Worm (Caenorhabditis elegans) whole organism, L4 larva: ENCODE data around the gene F41E6.17.
A peak's percentile ranks its signal among the peaks of the same experiment; 100 is the strongest.

Source experiments
- F10B5.3 ChIP-seq: sonication (generic microtip); optimal IDR thresholded peaks from 2 replicates; lab custom pipeline; 2016; ENCODE audit warnings: mild to moderate bottlenecking, missing genetic modification characterization, missing compliant biosample characterization
- F26F4.8 ChIP-seq: fragments of 200-800 bp; sonication (Bioruptor generic); conservative IDR thresholded peaks from 2 replicates; pipeline ENCODE4 v1.3.6; 2022; ENCODE audit warnings: missing genetic modification characterization, missing compliant biosample characterization
- F37D6.2 ChIP-seq: sonication (generic microtip); optimal IDR thresholded peaks from 2 replicates; lab custom pipeline; 2016; ENCODE audit warnings: mild to moderate bottlenecking, missing genetic modification characterization, missing compliant biosample characterization
- F49E8.2 ChIP-seq: sonication (generic microtip); optimal IDR thresholded peaks from 2 replicates; lab custom pipeline; 2016; ENCODE audit warnings: missing compliant biosample characterization, mild to moderate bottlenecking, missing genetic modification characterization, borderline replicate concordance
- T20F7.1 ChIP-seq: fragments of 200-800 bp; sonication (Bioruptor generic); optimal IDR thresholded peaks from 2 replicates; lab custom pipeline; 2018; ENCODE audit warnings: mild to moderate bottlenecking, missing genetic modification characterization, missing compliant biosample characterization
- ZK546.5 ChIP-seq, 2 experiments: sonication (generic microtip); optimal IDR thresholded peaks; 2 replicates each; lab custom pipeline; 2017; ENCODE audit warnings: missing biosample characterization in 2 of 2, missing genetic modification characterization in 2 of 2
- aha-1 ChIP-seq: fragments of 150-350 bp; peaks from one replicate; lab custom pipeline; 2014; ENCODE audit warnings: missing biosample characterization, missing genetic modification characterization
- ama-1 ChIP-seq: fragments of 150-350 bp; optimal IDR thresholded peaks from 2 replicates; lab custom pipeline; 2014; ENCODE audit warnings: inconsistent platforms, mixed read lengths
- arid-1 ChIP-seq: fragments of 200-800 bp; sonication (Bioruptor generic); conservative IDR thresholded peaks from 2 replicates; pipeline ENCODE4 v1.3.6; 2022; ENCODE audit warnings: missing genetic modification reagents, missing genetic modification characterization, missing compliant biosample characterization
- attf-4 ChIP-seq: sonication (generic microtip); optimal IDR thresholded peaks from 3 replicates; lab custom pipeline; 2017; ENCODE audit warnings: missing biosample characterization, missing genetic modification characterization
- ceh-20 ChIP-seq: fragments of 200-800 bp; sonication (Bioruptor generic); IDR thresholded peaks from 2 replicates; pipeline ENCODE4 v1.3.6; 2022; ENCODE audit warnings: missing genetic modification reagents, missing genetic modification characterization, missing compliant biosample characterization
- ceh-28 ChIP-seq: fragments of 150-350 bp; optimal IDR thresholded peaks from 2 replicates; lab custom pipeline; 2014; ENCODE audit warnings: missing biosample characterization, missing genetic modification reagents, missing genetic modification characterization
- ceh-62 ChIP-seq: sonication (generic microtip); optimal IDR thresholded peaks from 2 replicates; lab custom pipeline; 2017; ENCODE audit warnings: missing biosample characterization, missing genetic modification characterization
- ceh-82 ChIP-seq: sonication (generic microtip); optimal IDR thresholded peaks from 2 replicates; lab custom pipeline; 2017; ENCODE audit warnings: missing biosample characterization, missing genetic modification characterization
- daf-16 ChIP-seq, 3 experiments: sonication (generic microtip); optimal IDR thresholded peaks; 2 replicates each; lab custom pipeline; 2016 to 2017; ENCODE audit warnings: missing genetic modification characterization in 3 of 3, missing genetic modification reagents in 3 of 3, mild to moderate bottlenecking in 2 of 3, missing compliant biosample characterization in 2 of 3, missing biosample characterization in 1 of 3, moderate library complexity in 1 of 3
- duxl-1 ChIP-seq: sonication (generic microtip); optimal IDR thresholded peaks from 2 replicates; lab custom pipeline; 2016; ENCODE audit warnings: mild to moderate bottlenecking, missing genetic modification characterization, moderate library complexity, missing compliant biosample characterization; ENCODE audit not compliant: poor library complexity
- dve-1 ChIP-seq: sonication (generic microtip); optimal IDR thresholded peaks from 2 replicates; lab custom pipeline; 2017; ENCODE audit warnings: antibody characterized with exemption, mild to moderate bottlenecking, missing genetic modification characterization, missing compliant biosample characterization; ENCODE audit not compliant: insufficient read depth
- egl-27 ChIP-seq: sonication (generic microtip); optimal IDR thresholded peaks from 3 replicates; lab custom pipeline; 2017; ENCODE audit warnings: missing biosample characterization, missing genetic modification reagents, missing genetic modification characterization
- hif-1 ChIP-seq, 2 experiments: sonication (generic microtip); optimal IDR thresholded peaks; 2 replicates each; lab custom pipeline; 2016 to 2017; ENCODE audit warnings: missing compliant biosample characterization in 2 of 2, missing genetic modification characterization in 2 of 2, missing genetic modification reagents in 2 of 2, missing genotype in 2 of 2, mild to moderate bottlenecking in 1 of 2
- hlh-11 ChIP-seq: fragments of 200-800 bp; sonication (Bioruptor generic); optimal IDR thresholded peaks from 2 replicates; lab custom pipeline; 2018; ENCODE audit warnings: mild to moderate bottlenecking, missing genetic modification characterization, missing compliant biosample characterization
- hlh-30 ChIP-seq: sonication (generic microtip); optimal IDR thresholded peaks from 2 replicates; lab custom pipeline; 2017; ENCODE audit warnings: antibody characterized with exemption, mild to moderate bottlenecking, missing genetic modification characterization, missing compliant biosample characterization; ENCODE audit not compliant: insufficient read depth
- hmg-1.1 ChIP-seq: fragments of 200-800 bp; sonication (Bioruptor generic); IDR thresholded peaks from 2 replicates; pipeline ENCODE4 v1.3.6; 2022; ENCODE audit warnings: missing genetic modification reagents, missing genetic modification characterization, missing compliant biosample characterization
- lin-1 ChIP-seq: fragments of 200-800 bp; sonication (Bioruptor generic); IDR thresholded peaks from 2 replicates; pipeline ENCODE4 v1.3.6; 2022; ENCODE audit warnings: missing genetic modification reagents, missing genetic modification characterization, missing compliant biosample characterization
- lin-13 ChIP-seq: fragments of 150-350 bp; optimal IDR thresholded peaks from 2 replicates; lab custom pipeline; 2014; ENCODE audit warnings: missing biosample characterization, missing genetic modification reagents, missing genetic modification characterization
- lin-15B ChIP-seq: fragments of 150-350 bp; sonication (generic microtip); optimal IDR thresholded peaks from 3 replicates; lab custom pipeline; 2014; ENCODE audit warnings: missing biosample characterization, missing genetic modification characterization
- lsy-2 ChIP-seq, 2 experiments: fragments of 150-350 bp in 1 of 2; sonication (generic microtip) in 1 of 2; optimal IDR thresholded peaks; 2 replicates each; lab custom pipeline; 2014 to 2017; ENCODE audit warnings: missing biosample characterization in 2 of 2, missing genetic modification characterization in 2 of 2
- mxl-2 ChIP-seq: fragments of 200-800 bp; sonication (Bioruptor generic); conservative IDR thresholded peaks from 2 replicates; pipeline ENCODE4 v1.3.6; 2022; ENCODE audit warnings: missing genetic modification reagents, missing genetic modification characterization, missing compliant biosample characterization
- nhr-10 ChIP-seq: fragments of 150-350 bp; optimal IDR thresholded peaks from 2 replicates; lab custom pipeline; 2014; ENCODE audit warnings: missing biosample characterization, missing genetic modification characterization
- nhr-111 ChIP-seq: fragments of 200-800 bp; sonication (Bioruptor generic); optimal IDR thresholded peaks from 2 replicates; lab custom pipeline; 2018; ENCODE audit warnings: mild to moderate bottlenecking, missing genetic modification characterization, missing compliant biosample characterization
- nhr-48 ChIP-seq: sonication (generic microtip); optimal IDR thresholded peaks from 2 replicates; lab custom pipeline; 2016; ENCODE audit warnings: mild to moderate bottlenecking, missing genetic modification characterization, missing compliant biosample characterization
- nhr-76 ChIP-seq: fragments of 150-350 bp; optimal IDR thresholded peaks from 2 replicates; lab custom pipeline; 2014; ENCODE audit warnings: missing biosample characterization, missing genetic modification characterization
- pha-4 ChIP-seq, 2 experiments: fragments of 150-350 bp in 1 of 2; fragments of 200-800 bp in 1 of 2; sonication (Bioruptor generic) in 1 of 2; IDR thresholded peaks in 1 of 2; optimal IDR thresholded peaks in 1 of 2; 2 replicates each; pipeline versions ENCODE4 v1.3.6 to Lab custom; 2014 to 2022; ENCODE audit warnings: missing genetic modification characterization in 2 of 2, missing genetic modification reagents in 2 of 2, missing biosample characterization in 1 of 2, missing compliant biosample characterization in 1 of 2
- pqm-1 ChIP-seq: sonication (generic microtip); optimal IDR thresholded peaks from 2 replicates; lab custom pipeline; 2017; ENCODE audit warnings: missing biosample characterization, missing genetic modification characterization
- snpc-1.2 ChIP-seq: fragments of 200-800 bp; sonication (Bioruptor generic); IDR thresholded peaks from 2 replicates; pipeline ENCODE4 v1.3.6; 2022; ENCODE audit warnings: missing genetic modification reagents, missing genetic modification characterization, missing compliant biosample characterization
- tra-1 ChIP-seq: fragments of 200-800 bp; sonication (Bioruptor generic); IDR thresholded peaks from 2 replicates; pipeline ENCODE4 v1.3.6; 2022; ENCODE audit warnings: missing genetic modification reagents, missing genetic modification characterization, missing compliant biosample characterization
- unc-130 ChIP-seq: sonication (generic microtip); optimal IDR thresholded peaks from 2 replicates; lab custom pipeline; 2016; ENCODE audit warnings: missing genetic modification reagents, missing genetic modification characterization, missing compliant biosample characterization
- zip-2 ChIP-seq: fragments of 150-350 bp; optimal IDR thresholded peaks from 2 replicates; lab custom pipeline; 2014; ENCODE audit warnings: missing biosample characterization, missing genetic modification characterization
- ztf-11 ChIP-seq: fragments of 150-350 bp; optimal IDR thresholded peaks from 2 replicates; lab custom pipeline; 2014; ENCODE audit warnings: missing biosample characterization, missing genetic modification characterization
- ztf-7 ChIP-seq: fragments of 150-350 bp; optimal IDR thresholded peaks from 2 replicates; lab custom pipeline; 2014; ENCODE audit warnings: missing biosample characterization, missing genetic modification characterization

Gene F41E6.17

ce11 chrV:8632788-8633187 is 8.9 kb downstream of the F41E6.17 start:
- TF ChIP-seq lin-15B (no peak), aha-1 (tag; lab: Kevin White, UChicago) (peak; percentile 91)

- TF ChIP-seq F37D6.2 (tag; lab: Kevin White, UChicago) (no peak), aha-1 (tag; lab: Kevin White, UChicago) (peak; percentile 33)
- TF ChIP-seq, all 104 proteins: peak for 1
Measured at ce11 chrV:8635575-8635974, 11.7 kb downstream of the F41E6.17 start, which contains the start of gene oac-29. oac-29 (minus strand) TSS chrV:8635675.

ce11 chrV:8636907-8637306 is 13.0 kb downstream of the F41E6.17 start, which contains the start of gene grl-12:
grl-12 (minus strand) TSS chrV:8637007.
- no peak for TF ChIP-seq tra-1 (GFP tag; lab: Robert Waterston, UW)
- TF ChIP-seq ztf-11: no peak
- no peak for TF ChIP-seq snpc-1.2 (GFP tag; lab: Robert Waterston, UW)
- TF ChIP-seq nhr-10 (tag; lab: Kevin White, UChicago): no peak
- no peak for TF ChIP-seq arid-1
- TF ChIP-seq lin-1 (GFP tag; lab: Robert Waterston, UW): no peak

ce11 chrV:8637666-8638271 is 13.9 kb downstream of the F41E6.17 start, which contains the start of the genes F28A12.10 and acd-4:
F28A12.10 (minus strand) TSS chrV:8637766.
acd-4 (plus strand) TSS chrV:8638221.
- no peak for TF ChIP-seq ZK546.5 (tag; optimal IDR thresholded peaks at IDR 0.05; lab: Kevin White, UChicago)
- no peak for TF ChIP-seq lsy-2 (tag; optimal IDR thresholded peaks at IDR 0.05; lab: Kevin White, UChicago)
- no peak for TF ChIP-seq aha-1 (tag; lab: Kevin White, UChicago)
- TF ChIP-seq duxl-1: no peak
- no peak for TF ChIP-seq unc-130 (GFP tag; lab: Kevin White, UChicago)
- no peak for TF ChIP-seq attf-4 (tag; lab: Kevin White, UChicago)
- TF ChIP-seq ceh-20 (GFP tag; lab: Robert Waterston, UW): no peak
- no peak for TF ChIP-seq F26F4.8 (GFP tag; lab: Robert Waterston, UW)
- no peak for TF ChIP-seq ztf-11
- TF ChIP-seq lin-13 (GFP tag; lab: Kevin White, UChicago): no peak
- no peak for TF ChIP-seq hmg-1.1 (GFP tag; lab: Robert Waterston, UW)
- no peak for TF ChIP-seq lin-15B
- TF ChIP-seq pqm-1 (tag; lab: Kevin White, UChicago): no peak
- no peak for TF ChIP-seq pha-4 (GFP tag; IDR thresholded peaks at IDR 0.05; lab: Robert Waterston, UW)
- TF ChIP-seq pha-4 (tag; optimal IDR thresholded peaks at IDR 0.05; lab: Kevin White, UChicago): no peak
- no peak for TF ChIP-seq hlh-30 (tag; lab: Kevin White, UChicago)
- TF ChIP-seq nhr-10 (tag; lab: Kevin White, UChicago): no peak

ce11 chrV:8641266-8641665 is 17.4 kb downstream of the F41E6.17 start, which contains the start of gene F28A12.3:
F28A12.3 (minus strand) TSS chrV:8641366.
- TF ChIP-seq F49E8.2 (tag; lab: Kevin White, UChicago) (no peak), aha-1 (tag; lab: Kevin White, UChicago) (peak; percentile 3)
- TF ChIP-seq, all 104 proteins: peak for 1

ce11 chrV:8643093-8643492 is 19.2 kb downstream of the F41E6.17 start, which contains the start of gene asp-13:
asp-13 (minus strand) TSS chrV:8643193.
- no peak for TF ChIP-seq nhr-111
- TF ChIP-seq ztf-7 (tag; lab: Kevin White, UChicago): no peak
- no peak for TF ChIP-seq hif-1 (tag; optimal IDR thresholded peaks at IDR 0.05; lab: Kevin White, UChicago)
- no peak for TF ChIP-seq nhr-76 (tag; lab: Kevin White, UChicago)
- TF ChIP-seq egl-27: no peak
- TF ChIP-seq ceh-20 (GFP tag; lab: Robert Waterston, UW): no peak
- TF ChIP-seq aha-1 (tag; lab: Kevin White, UChicago): no peak
- no peak for TF ChIP-seq nhr-48
- no peak for TF ChIP-seq ama-1 (lab: Kevin White, UChicago)
- TF ChIP-seq hlh-11 (tag; lab: Kevin White, UChicago): no peak
- peak; percentile 3 for TF ChIP-seq dve-1
- TF ChIP-seq zip-2 (tag; lab: Kevin White, UChicago): no peak
- no peak for TF ChIP-seq ceh-82 (tag; lab: Kevin White, UChicago)
- TF ChIP-seq ceh-28: no peak
- TF ChIP-seq T20F7.1 (GFP tag; lab: Kevin White, UChicago): no peak
- TF ChIP-seq F10B5.3: no peak
- TF ChIP-seq daf-16 (GFP tag; optimal IDR thresholded peaks at IDR 0.05; lab: Kevin White, UChicago): no peak
- peak; percentile 23 for TF ChIP-seq daf-16 (tag; optimal IDR thresholded peaks at IDR 0.05; lab: Kevin White, UChicago)
- TF ChIP-seq ceh-62 (tag; lab: Kevin White, UChicago): no peak
- TF ChIP-seq nhr-10 (tag; lab: Kevin White, UChicago): no peak
- TF ChIP-seq mxl-2 (GFP tag; lab: Robert Waterston, UW): no peak
